Fruit fly (Drosophila melanogaster) whole organism, pupa: ENCODE measurements around the gene Sps2.

Experiments used
- CG32121 ChIP-seq: fragments of 200-800 bp; sonication (Bioruptor generic); IDR thresholded peaks from 2 replicates; pipeline ENCODE4 v1.3.6; 2022; ENCODE audit warnings: missing biosample characterization, missing genetic modification characterization
- CG4496 ChIP-seq: fragments of 200-800 bp; sonication (Bioruptor generic); IDR thresholded peaks from 3 replicates; pipeline ENCODE4 v1.3.6; 2022; ENCODE audit warnings: missing biosample characterization, missing genetic modification characterization
- CG8159 ChIP-seq: fragments of 200-800 bp; sonication (Bioruptor generic); optimal IDR thresholded peaks from 3 replicates; lab custom pipeline; 2018; ENCODE audit warnings: missing biosample characterization, mild to moderate bottlenecking, missing genetic modification characterization, moderate library complexity
- CG9948 ChIP-seq: fragments of 200-800 bp; sonication (Bioruptor generic); optimal IDR thresholded peaks from 2 replicates; lab custom pipeline; 2018; ENCODE audit warnings: missing biosample characterization, mild to moderate bottlenecking, missing genetic modification characterization, moderate library complexity
- Pif1A ChIP-seq: fragments of 200-800 bp; sonication (Bioruptor generic); optimal IDR thresholded peaks from 3 replicates; lab custom pipeline; 2016; ENCODE audit warnings: missing biosample characterization, missing genetic modification characterization

dm6 chr2L:10376276-10376675 is 33.9 kb downstream of the Sps2 start:
- TF ChIP-seq CG4496 (GFP tag; lab: Robert Waterston, UW) (no peak), Pif1A (GFP tag; lab: Kevin White, UChicago) (no peak), CG9948 (tag; lab: Kevin White, UChicago) (no peak), CG8159 (tag; lab: Kevin White, UChicago) (no peak), CG32121 (GFP tag; lab: Robert Waterston, UW) (no peak)
